Worm (Caenorhabditis elegans) whole organism, early embryonic: Measurements from ENCODE around the gene nspc-5.
"Not testable (repeated sequence)": the region's sequence is repeated elsewhere in the genome, so short reads cannot be mapped to it uniquely, and the experiment has no call there.

Source experiments
- B0310.2 ChIP-seq: sonication (generic microtip); optimal IDR thresholded peaks from 2 replicates; lab custom pipeline; 2016; ENCODE audit warnings: mild to moderate bottlenecking, missing genetic modification characterization, missing compliant biosample characterization
- F13C5.2 ChIP-seq: sonication (generic microtip); optimal IDR thresholded peaks from 2 replicates; lab custom pipeline; 2017; ENCODE audit warnings: mild to moderate bottlenecking, missing genetic modification characterization, inconsistent platforms, missing compliant biosample characterization
- aly-1 ChIP-seq: sonication (generic microtip); optimal IDR thresholded peaks from 2 replicates; lab custom pipeline; 2016; ENCODE audit warnings: missing genetic modification characterization, missing compliant biosample characterization
- ama-1 ChIP-seq: fragments of 150-350 bp; optimal IDR thresholded peaks from 2 replicates; lab custom pipeline; 2014
- ceh-13 ChIP-seq: fragments of 200-800 bp; sonication (Bioruptor generic); optimal IDR thresholded peaks from 2 replicates; lab custom pipeline; 2018; ENCODE audit warnings: mild to moderate bottlenecking, missing genetic modification characterization, missing compliant biosample characterization
- ceh-36 ChIP-seq: sonication (generic microtip); optimal IDR thresholded peaks from 2 replicates; lab custom pipeline; 2016; ENCODE audit warnings: missing genetic modification characterization, inconsistent platforms, missing compliant biosample characterization
- ets-7 ChIP-seq: sonication (generic microtip); optimal IDR thresholded peaks from 2 replicates; lab custom pipeline; 2016; ENCODE audit warnings: missing genotype, missing genetic modification characterization, missing compliant biosample characterization
- flt-1 ChIP-seq: fragments of 200-800 bp; sonication (Bioruptor generic); IDR thresholded peaks from 2 replicates; pipeline ENCODE4 v1.3.6; 2022; ENCODE audit warnings: missing genetic modification characterization, missing compliant biosample characterization
- hmbx-1 ChIP-seq: sonication (generic microtip); optimal IDR thresholded peaks from 2 replicates; lab custom pipeline; 2016; ENCODE audit warnings: mild to moderate bottlenecking, missing genetic modification characterization, missing compliant biosample characterization
- hmg-4 ChIP-seq: fragments of 200-800 bp; sonication (Bioruptor generic); optimal IDR thresholded peaks from 2 replicates; lab custom pipeline; 2018; ENCODE audit warnings: mild to moderate bottlenecking, missing genetic modification characterization, missing compliant biosample characterization
- hnd-1 ChIP-seq: sonication (generic microtip); optimal IDR thresholded peaks from 2 replicates; lab custom pipeline; 2016; ENCODE audit warnings: missing genetic modification characterization, missing compliant biosample characterization
- pes-1 ChIP-seq: fragments of 200-800 bp; sonication (Bioruptor generic); IDR thresholded peaks from 2 replicates; pipeline ENCODE4 v1.3.6; 2022; ENCODE audit warnings: missing genetic modification reagents, missing genetic modification characterization, missing compliant biosample characterization
- scrt-1 ChIP-seq: fragments of 200-800 bp; sonication (Bioruptor generic); IDR thresholded peaks from 2 replicates; pipeline ENCODE4 v1.3.6; 2022; ENCODE audit warnings: missing genetic modification characterization, missing compliant biosample characterization
- sea-1 ChIP-seq: fragments of 200-800 bp; sonication (Bioruptor generic); conservative IDR thresholded peaks from 2 replicates; pipeline ENCODE4 v1.3.6; 2022; ENCODE audit warnings: missing genetic modification characterization, missing compliant biosample characterization
- tbx-11 ChIP-seq: fragments of 200-800 bp; sonication (Bioruptor generic); IDR thresholded peaks from 2 replicates; pipeline ENCODE4 v1.3.6; 2022; ENCODE audit warnings: missing genetic modification characterization, missing compliant biosample characterization
- tbx-37 ChIP-seq: fragments of 200-800 bp; sonication (Bioruptor generic); conservative IDR thresholded peaks from 2 replicates; pipeline ENCODE4 v1.3.6; 2022; ENCODE audit warnings: missing genetic modification reagents, missing genetic modification characterization, missing compliant biosample characterization
- tra-4 ChIP-seq: sonication (generic microtip); optimal IDR thresholded peaks from 2 replicates; lab custom pipeline; 2017; ENCODE audit warnings: missing genetic modification characterization, missing compliant biosample characterization

Gene nspc-5

DNA sequence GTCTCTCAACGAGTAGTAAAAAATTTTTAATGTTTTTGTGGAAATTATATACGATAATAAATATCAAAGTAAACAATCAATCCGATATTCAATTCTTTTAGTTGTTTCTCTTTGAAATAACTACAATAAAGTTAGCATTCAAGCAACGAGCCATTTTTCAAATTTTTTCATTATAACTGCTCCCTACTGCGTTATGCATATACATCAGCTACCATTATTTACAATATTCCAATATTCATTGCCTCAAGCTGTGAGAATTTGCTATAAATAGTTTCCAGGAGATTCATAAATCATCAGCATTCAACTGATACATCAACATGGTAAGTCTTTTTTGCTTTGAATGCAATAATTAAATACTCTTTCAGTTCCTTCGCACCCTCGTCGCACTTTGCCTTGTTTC lies 1.7 kb upstream of the nspc-5 start, which contains the start of gene nspc-3:
nspc-3 (plus strand) TSS at position 301 of the 400 bp plus-strand sequence.
- TF ChIP-seq hnd-1 (tag; lab: Kevin White, UChicago) (no peak), ceh-13 (GFP tag; lab: Kevin White, UChicago) (no peak), tbx-11 (no peak), hmg-4 (no peak), ets-7 (tag; lab: Kevin White, UChicago) (no peak), ceh-36 (tag; lab: Kevin White, UChicago) (no peak), sea-1 (no peak), pes-1 (GFP tag; lab: Robert Waterston, UW) (no peak)

DNA sequence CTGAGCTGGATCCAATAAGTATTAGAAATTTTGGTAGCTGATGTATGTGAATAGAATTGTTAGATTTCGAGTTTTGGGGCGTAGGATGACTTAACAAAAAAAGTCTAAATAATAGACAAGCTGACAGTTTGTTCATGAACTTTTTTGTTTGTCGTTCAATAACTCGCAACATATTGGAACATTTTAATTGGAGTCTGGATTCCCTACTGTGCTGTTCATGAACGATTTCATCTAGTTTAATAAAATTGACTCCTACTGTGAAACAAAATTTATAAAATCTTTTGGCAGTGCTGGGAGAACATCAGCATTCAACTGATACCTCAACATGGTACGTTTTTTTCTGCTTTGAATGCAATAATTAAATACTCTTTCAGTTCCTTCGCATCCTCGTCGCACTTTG lies 3.0 kb downstream of the nspc-5 start, which contains the start of gene nspc-7:
nspc-7 (plus strand) TSS at position 301 of the 400 bp plus-strand sequence.
- TF ChIP-seq hmg-4; pes-1 (GFP tag; lab: Robert Waterston, UW); tbx-37 (GFP tag; lab: Robert Waterston, UW): not testable (repeated sequence)

DNA sequence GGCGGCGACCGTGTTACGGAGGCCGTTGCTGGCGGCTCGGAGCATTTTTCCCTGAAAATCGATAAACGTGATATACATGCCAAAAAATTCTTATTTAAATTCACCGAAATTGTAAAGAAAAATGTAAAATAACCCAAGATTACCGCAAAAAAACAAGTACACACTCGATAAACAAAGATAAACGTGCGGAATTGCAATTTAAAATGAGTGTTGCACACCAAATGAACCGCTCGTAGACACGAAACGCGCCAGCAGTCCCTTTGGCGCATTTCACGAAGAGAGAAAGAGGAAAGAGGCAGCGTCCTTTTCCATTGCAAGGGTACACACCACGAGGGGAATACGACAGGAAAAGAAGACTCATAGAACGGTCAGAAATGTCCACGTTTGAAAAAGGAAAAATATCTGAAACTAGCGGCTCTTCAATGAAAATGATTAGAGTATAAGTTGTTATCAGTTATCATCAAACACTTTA lies 7.5 kb downstream of the nspc-5 start, which contains the start of gene sdha-1:
sdha-1 (minus strand) TSS at position 51 of the 472 bp plus-strand sequence.
- TF ChIP-seq tra-4 (tag; lab: Kevin White, UChicago) (no peak), flt-1 (GFP tag; lab: Robert Waterston, UW) (no peak), F13C5.2 (tag; lab: Kevin White, UChicago) (peak; percentile 43), ceh-13 (GFP tag; lab: Kevin White, UChicago) (no peak), ceh-36 (tag; lab: Kevin White, UChicago) (no peak), ets-7 (tag; lab: Kevin White, UChicago) (no peak), hmg-4 (peak; percentile 31), sea-1 (no peak), tbx-11 (0 out of 2 replicates have a peak, but pooled peaks have one; percentile 22), hmbx-1 (tag; lab: Kevin White, UChicago) (no peak), pes-1 (GFP tag; lab: Robert Waterston, UW) (no peak), tbx-37 (GFP tag; lab: Robert Waterston, UW) (0 out of 2 replicates have a peak, but pooled peaks have one; percentile 13), scrt-1 (GFP tag; lab: Robert Waterston, UW) (no peak), ama-1 (no peak), hnd-1 (tag; lab: Kevin White, UChicago) (no peak), B0310.2 (no peak), aly-1 (tag; lab: Kevin White, UChicago) (no peak)

DNA sequence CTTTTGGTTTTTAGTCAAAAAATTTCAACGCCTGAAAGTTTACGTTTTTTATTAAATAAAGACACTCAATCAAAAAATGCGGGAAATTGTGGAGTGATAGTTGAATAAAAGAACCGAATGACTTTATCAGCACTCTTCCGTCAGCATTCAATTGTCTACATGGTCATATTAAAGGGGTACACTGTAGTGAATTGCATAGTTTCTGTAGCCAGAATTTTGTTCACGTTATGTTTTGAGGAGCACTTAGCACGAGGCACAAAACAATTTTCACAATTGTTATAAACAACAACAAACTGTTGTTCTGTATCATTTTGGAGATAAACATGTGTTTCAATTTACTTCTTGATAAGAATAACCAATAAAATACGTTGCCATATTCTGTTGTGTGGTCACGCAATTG lies 10.5 kb downstream of the nspc-5 start, which contains the start of gene D2021.4:
D2021.4 (minus strand) TSS at position 48 of the 400 bp plus-strand sequence.
- TF ChIP-seq aly-1 (tag; lab: Kevin White, UChicago) (no peak), ets-7 (tag; lab: Kevin White, UChicago) (no peak), pes-1 (GFP tag; lab: Robert Waterston, UW) (no peak), hmg-4 (no peak), F13C5.2 (tag; lab: Kevin White, UChicago) (no peak), tbx-11 (no peak), flt-1 (GFP tag; lab: Robert Waterston, UW) (no peak), ceh-36 (tag; lab: Kevin White, UChicago) (no peak)

DNA sequence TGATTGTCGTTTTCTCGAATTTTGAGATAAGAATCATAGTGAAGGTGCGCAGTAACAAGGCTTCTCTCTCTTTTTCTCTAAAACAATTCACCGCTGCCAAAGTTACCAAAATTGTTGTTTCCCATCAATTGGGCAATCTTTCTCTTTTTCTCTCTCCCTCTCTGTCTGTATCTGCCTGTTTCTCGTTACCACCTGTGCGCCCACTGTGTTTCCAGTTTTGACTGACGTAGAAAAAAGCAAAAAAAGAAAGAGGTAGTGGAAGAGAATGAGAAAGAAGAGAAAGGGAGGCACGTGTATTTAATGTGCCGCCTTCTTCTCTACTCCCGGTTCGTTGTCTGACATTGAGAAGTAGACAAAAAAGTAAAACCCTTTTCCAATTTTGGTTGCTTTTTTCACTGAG lies 11.6 kb downstream of the nspc-5 start:
- no peak for TF ChIP-seq hmg-4
- no peak for TF ChIP-seq ceh-13 (GFP tag; lab: Kevin White, UChicago)
- no peak for TF ChIP-seq F13C5.2 (tag; lab: Kevin White, UChicago)
- no peak for TF ChIP-seq hnd-1 (tag; lab: Kevin White, UChicago)
- no peak for TF ChIP-seq aly-1 (tag; lab: Kevin White, UChicago)
- no peak for TF ChIP-seq ama-1
- TF ChIP-seq ceh-36 (tag; lab: Kevin White, UChicago), result no peak
- no peak for TF ChIP-seq flt-1 (GFP tag; lab: Robert Waterston, UW)

DNA sequence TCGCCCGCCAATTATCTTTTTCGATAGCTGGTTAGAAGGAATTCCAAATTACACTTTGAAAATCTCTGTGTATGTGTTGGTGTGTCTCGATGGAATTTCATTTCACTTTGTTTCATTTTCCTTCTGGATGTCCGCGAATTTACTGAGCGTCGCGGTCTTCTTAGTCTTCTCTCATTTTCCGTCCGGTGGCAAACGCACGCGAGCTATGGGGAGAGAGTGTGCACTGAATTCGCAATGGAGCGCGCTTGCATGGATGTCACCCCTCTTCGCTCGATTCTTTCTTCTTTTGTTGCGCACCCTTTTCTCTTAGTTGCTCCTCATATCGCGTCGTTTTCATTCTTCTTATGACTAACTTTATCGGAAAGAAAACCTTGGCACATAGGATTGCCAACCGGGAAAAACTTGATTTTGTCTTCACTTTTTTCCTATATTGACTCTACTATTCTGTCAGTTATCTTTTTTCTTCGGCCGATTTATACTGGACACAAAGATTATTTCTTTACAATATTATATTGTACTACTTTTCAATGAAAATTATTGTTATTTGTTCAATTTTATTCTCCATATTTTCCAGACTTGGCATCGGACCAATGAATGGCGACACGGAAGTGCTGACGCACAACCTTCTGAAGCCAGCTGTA lies 13.3 kb downstream of the nspc-5 start, which contains the start of gene dhhc-14:
dhhc-14 (plus strand) TSS at position 591 of the 641 bp plus-strand sequence.
- TF ChIP-seq B0310.2 (no peak), tra-4 (tag; lab: Kevin White, UChicago) (no peak), tbx-11 (0 out of 2 replicates have a peak, but pooled peaks have one; percentile 18), tbx-37 (GFP tag; lab: Robert Waterston, UW) (no peak), hmbx-1 (tag; lab: Kevin White, UChicago) (no peak), ets-7 (tag; lab: Kevin White, UChicago) (no peak), aly-1 (tag; lab: Kevin White, UChicago) (no peak), F13C5.2 (tag; lab: Kevin White, UChicago) (peak; percentile 31), hmg-4 (peak; percentile 53)

DNA sequence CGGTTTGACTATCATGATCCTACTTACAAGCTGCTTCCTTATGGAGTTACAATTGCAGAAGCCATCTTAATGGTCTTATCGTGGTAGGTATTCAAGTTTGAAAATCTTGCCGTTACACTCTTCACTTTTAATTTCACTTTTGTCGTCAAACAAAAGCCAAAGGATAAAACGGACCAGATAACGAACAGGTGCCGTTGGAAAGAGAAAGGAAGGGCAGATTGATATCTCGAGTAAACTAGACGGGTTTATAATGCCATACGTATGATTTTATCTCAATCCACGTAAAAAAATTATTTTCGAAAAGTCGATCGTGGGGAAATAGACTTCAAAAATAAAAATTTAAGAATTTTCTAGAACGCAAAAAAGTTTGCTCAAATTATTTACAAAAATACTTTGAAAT lies 15.5 kb downstream of the nspc-5 start:
- TF ChIP-seq sea-1 (no peak), hmbx-1 (tag; lab: Kevin White, UChicago) (no peak), pes-1 (GFP tag; lab: Robert Waterston, UW) (no peak), ceh-36 (tag; lab: Kevin White, UChicago) (no peak), ceh-13 (GFP tag; lab: Kevin White, UChicago) (no peak), aly-1 (tag; lab: Kevin White, UChicago) (no peak), F13C5.2 (tag; lab: Kevin White, UChicago) (no peak), hmg-4 (no peak), hnd-1 (tag; lab: Kevin White, UChicago) (no peak), tbx-11 (no peak)
